Worm (Caenorhabditis elegans) whole organism, early embryonic: Measurements from ENCODE around the gene rmh-2.

Experiments
- F13C5.2 ChIP-seq: sonication (generic microtip); optimal IDR thresholded peaks from 2 replicates; lab custom pipeline; 2017; ENCODE audit warnings: mild to moderate bottlenecking, missing genetic modification characterization, inconsistent platforms, missing compliant biosample characterization
- aly-1 ChIP-seq: sonication (generic microtip); optimal IDR thresholded peaks from 2 replicates; lab custom pipeline; 2016; ENCODE audit warnings: missing genetic modification characterization, missing compliant biosample characterization
- ama-1 ChIP-seq: fragments of 150-350 bp; optimal IDR thresholded peaks from 2 replicates; lab custom pipeline; 2014
- ceh-13 ChIP-seq: fragments of 200-800 bp; sonication (Bioruptor generic); optimal IDR thresholded peaks from 2 replicates; lab custom pipeline; 2018; ENCODE audit warnings: mild to moderate bottlenecking, missing genetic modification characterization, missing compliant biosample characterization
- ceh-36 ChIP-seq: sonication (generic microtip); optimal IDR thresholded peaks from 2 replicates; lab custom pipeline; 2016; ENCODE audit warnings: missing genetic modification characterization, inconsistent platforms, missing compliant biosample characterization
- ets-7 ChIP-seq: sonication (generic microtip); optimal IDR thresholded peaks from 2 replicates; lab custom pipeline; 2016; ENCODE audit warnings: missing genotype, missing genetic modification characterization, missing compliant biosample characterization
- flt-1 ChIP-seq: fragments of 200-800 bp; sonication (Bioruptor generic); IDR thresholded peaks from 2 replicates; pipeline ENCODE4 v1.3.6; 2022; ENCODE audit warnings: missing genetic modification characterization, missing compliant biosample characterization
- hmbx-1 ChIP-seq: sonication (generic microtip); optimal IDR thresholded peaks from 2 replicates; lab custom pipeline; 2016; ENCODE audit warnings: mild to moderate bottlenecking, missing genetic modification characterization, missing compliant biosample characterization
- hnd-1 ChIP-seq: sonication (generic microtip); optimal IDR thresholded peaks from 2 replicates; lab custom pipeline; 2016; ENCODE audit warnings: missing genetic modification characterization, missing compliant biosample characterization
- scrt-1 ChIP-seq: fragments of 200-800 bp; sonication (Bioruptor generic); IDR thresholded peaks from 2 replicates; pipeline ENCODE4 v1.3.6; 2022; ENCODE audit warnings: missing genetic modification characterization, missing compliant biosample characterization
- sea-1 ChIP-seq: fragments of 200-800 bp; sonication (Bioruptor generic); conservative IDR thresholded peaks from 2 replicates; pipeline ENCODE4 v1.3.6; 2022; ENCODE audit warnings: missing genetic modification characterization, missing compliant biosample characterization
- tbx-37 ChIP-seq: fragments of 200-800 bp; sonication (Bioruptor generic); conservative IDR thresholded peaks from 2 replicates; pipeline ENCODE4 v1.3.6; 2022; ENCODE audit warnings: missing genetic modification reagents, missing genetic modification characterization, missing compliant biosample characterization
- tra-4 ChIP-seq: sonication (generic microtip); optimal IDR thresholded peaks from 2 replicates; lab custom pipeline; 2017; ENCODE audit warnings: missing genetic modification characterization, missing compliant biosample characterization

DNA sequence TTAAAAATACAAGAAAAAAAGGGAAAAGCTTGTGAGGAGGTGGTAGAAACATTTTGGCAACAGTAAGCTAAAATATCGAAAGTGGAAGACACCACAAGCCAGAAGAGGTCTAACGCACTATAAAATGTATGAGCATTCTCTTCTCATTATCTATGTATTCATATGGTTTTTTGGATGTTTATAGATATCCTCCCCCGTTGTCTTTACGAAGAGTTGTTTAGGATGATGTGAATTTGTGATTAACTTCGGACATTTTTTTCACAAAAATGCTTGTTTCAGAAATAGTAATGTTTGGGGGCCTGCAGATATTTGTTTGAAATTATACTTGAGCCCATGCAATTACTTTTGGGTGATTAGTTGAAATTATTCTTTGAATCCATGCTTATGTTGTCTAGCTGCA, 15.6 kb downstream of the rmh-2 start, which contains the start of gene mec-9:
- TF ChIP-seq hnd-1 (tag; lab: Kevin White, UChicago) (no peak), ets-7 (tag; lab: Kevin White, UChicago) (no peak), tra-4 (tag; lab: Kevin White, UChicago) (no peak), flt-1 (GFP tag; lab: Robert Waterston, UW) (no peak), hmbx-1 (tag; lab: Kevin White, UChicago) (no peak), ama-1 (no peak), tbx-37 (no peak), ceh-36 (tag; lab: Kevin White, UChicago) (no peak), aly-1 (tag; lab: Kevin White, UChicago) (no peak), sea-1 (no peak), ceh-13 (no peak), F13C5.2 (tag; lab: Kevin White, UChicago) (no peak), scrt-1 (GFP tag; lab: Robert Waterston, UW) (no peak)
